Fruit fly (Drosophila melanogaster): ENCODE data around the gene Eip75B.
A peak's percentile ranks its signal among the peaks of the same experiment; 100 is the strongest.

Eip75B gene

DNA sequence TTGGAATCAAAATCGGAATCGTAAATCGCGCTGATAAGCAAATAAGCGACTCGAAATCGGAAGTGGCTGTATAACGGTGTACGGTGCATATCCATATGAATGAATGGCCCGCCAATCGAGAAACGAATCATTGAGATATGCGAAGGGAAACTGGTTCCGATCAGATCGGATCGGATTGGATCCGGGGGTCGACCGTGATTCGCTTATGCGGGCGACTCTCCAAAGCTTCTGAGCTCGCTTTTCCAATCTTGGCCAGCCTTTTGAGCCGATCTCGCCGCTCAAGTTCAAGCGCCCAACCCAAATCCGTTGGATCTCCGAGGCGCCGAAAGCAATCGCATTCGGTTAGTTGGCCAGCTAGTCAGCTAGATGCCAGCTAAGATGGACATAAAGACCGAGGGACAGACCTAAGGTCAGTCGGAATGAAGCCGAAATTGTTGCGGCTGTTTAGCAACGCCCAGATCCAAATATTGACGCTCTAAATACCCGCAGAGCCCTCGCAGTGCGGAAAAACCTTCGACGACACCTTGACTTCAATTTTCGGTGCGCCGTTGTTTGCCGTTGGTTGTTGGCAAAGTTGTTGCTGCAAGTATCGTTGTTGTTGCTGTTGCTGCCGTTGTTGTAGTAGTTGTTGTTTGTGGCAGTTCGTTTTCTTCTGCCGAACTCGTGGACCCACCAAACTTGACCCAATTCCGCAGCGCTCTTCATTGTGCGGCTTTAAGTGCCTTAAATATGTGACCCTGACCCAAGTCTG, 140.3 kb downstream of the Eip75B start:
- TF ChIP-seq dl (GFP tag; optimal IDR thresholded peaks at IDR 0.05; ENCODE audit: insufficient read depth in 1 of 2, partially characterized antibody in 2 of 2) (no peak), Hr83 (GFP tag; optimal IDR thresholded peaks at IDR 0.05; ENCODE audit: poor library complexity, severe bottlenecking) (no peak), lola (GFP tag; optimal IDR thresholded peaks at IDR 0.05) (no peak), OdsH (GFP tag; optimal IDR thresholded peaks at IDR 0.05) (no peak), Dif (GFP tag; optimal IDR thresholded peaks at IDR 0.05; ENCODE audit: partially characterized antibody) (no peak), foxo (GFP tag; optimal IDR thresholded peaks at IDR 0.05) (no peak), pan (optimal IDR thresholded peaks at IDR 0.05) (no peak), HLH106 (tag; optimal IDR thresholded peaks at IDR 0.05) (no peak), rgr (GFP tag; optimal IDR thresholded peaks at IDR 0.05) (no peak)

DNA sequence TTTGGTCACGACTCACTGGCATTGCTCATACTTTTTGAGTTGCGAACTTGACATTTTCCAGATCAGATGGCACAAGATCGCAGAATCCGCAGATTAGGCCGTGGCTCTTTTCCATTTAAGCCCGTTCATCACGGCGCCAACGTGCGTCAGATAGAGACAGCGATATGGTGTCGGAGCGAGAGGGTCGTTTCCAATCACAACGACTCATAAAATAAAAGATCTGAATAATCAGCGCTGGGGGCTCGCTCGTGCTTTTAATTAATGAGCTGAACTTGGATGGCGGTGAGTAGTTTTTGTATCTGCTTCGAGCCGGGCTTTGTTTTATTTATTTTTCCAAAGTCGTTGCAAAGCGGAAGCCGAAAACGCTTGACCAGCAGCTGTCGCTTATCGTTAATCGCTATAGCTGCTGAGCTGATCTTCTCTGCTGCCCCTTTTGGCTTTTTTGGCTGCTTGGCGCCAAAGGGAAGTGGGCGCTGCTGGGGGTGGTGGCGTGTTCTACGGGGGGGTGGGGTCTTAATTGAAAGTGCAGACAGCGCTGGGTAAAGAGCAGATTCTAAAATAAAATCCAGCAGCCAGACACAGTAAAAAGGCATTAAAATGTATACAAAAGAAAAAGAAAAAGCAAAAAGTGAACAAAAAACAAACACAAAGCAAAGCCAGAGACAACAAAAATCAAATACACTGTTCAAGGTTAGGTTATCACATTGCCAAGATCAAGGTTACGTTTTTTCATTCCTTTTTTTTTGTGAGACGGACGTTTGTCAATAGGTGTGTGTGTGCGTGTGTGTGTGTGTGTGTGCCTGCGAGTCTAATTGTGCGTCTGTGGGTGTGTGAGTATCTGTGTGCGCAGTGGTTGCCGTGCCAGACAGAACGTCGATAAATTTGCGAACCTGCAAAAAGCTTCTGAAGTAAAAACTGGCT, 142.1 kb downstream of the Eip75B start:
- TF ChIP-seq CG32264 (GFP tag; optimal IDR thresholded peaks at IDR 0.05) (no peak), usp (GFP tag; optimal IDR thresholded peaks at IDR 0.05) (no peak), woc (GFP tag; optimal IDR thresholded peaks at IDR 0.05) (no peak), GATAd (GFP tag; optimal IDR thresholded peaks at IDR 0.05) (no peak), Dfd (GFP tag; optimal IDR thresholded peaks at IDR 0.05) (peak; percentile 91), Rel (GFP tag; optimal IDR thresholded peaks at IDR 0.05) (peak; percentile 31), Rel (tag; optimal IDR thresholded peaks at IDR 0.05) (peak; percentile 52), dl (GFP tag; optimal IDR thresholded peaks at IDR 0.05; ENCODE audit: insufficient read depth in 1 of 2, partially characterized antibody in 2 of 2) (no peak), OdsH (GFP tag; optimal IDR thresholded peaks at IDR 0.05) (peak; percentile 2), Mio (GFP tag; optimal IDR thresholded peaks at IDR 0.05) (no peak), Abd-B (GFP tag; optimal IDR thresholded peaks at IDR 0.05) (no peak), lola (GFP tag; optimal IDR thresholded peaks at IDR 0.05) (no peak), HLH106 (tag; optimal IDR thresholded peaks at IDR 0.05) (no peak), psq (GFP tag; optimal IDR thresholded peaks at IDR 0.05) (peak; percentile 40), Dif (GFP tag; optimal IDR thresholded peaks at IDR 0.05; ENCODE audit: partially characterized antibody) (no peak), dsf (GFP tag; optimal IDR thresholded peaks at IDR 0.05; ENCODE audit: borderline replicate concordance) (no peak), br (GFP tag; optimal IDR thresholded peaks at IDR 0.05) (no peak), dmrt93B (GFP tag; optimal IDR thresholded peaks at IDR 0.05) (no peak), rgr (GFP tag; optimal IDR thresholded peaks at IDR 0.05) (peak; percentile 38), foxo (GFP tag; optimal IDR thresholded peaks at IDR 0.05) (peak in 1 of 2 experiments; percentile 34), brk (GFP tag; optimal IDR thresholded peaks at IDR 0.05) (peak; percentile 47), Hnf4 (GFP tag; optimal IDR thresholded peaks at IDR 0.05) (peak; percentile 32), N (GFP tag; optimal IDR thresholded peaks at IDR 0.05) (no peak), Vsx2 (GFP tag; optimal IDR thresholded peaks at IDR 0.05; ENCODE audit: partially characterized antibody) (no peak), jim (GFP tag; optimal IDR thresholded peaks at IDR 0.05) (peak; percentile 93), Myc (optimal IDR thresholded peaks at IDR 0.05) (no peak), CG9705 (GFP tag; optimal IDR thresholded peaks at IDR 0.05) (no peak), Hr78 (GFP tag; optimal IDR thresholded peaks at IDR 0.05) (no peak), Sp1 (GFP tag; optimal IDR thresholded peaks at IDR 0.05) (peak; percentile 64), ey (GFP tag; optimal IDR thresholded peaks at IDR 0.05) (no peak), sage (GFP tag; optimal IDR thresholded peaks at IDR 0.05) (no peak), pan (optimal IDR thresholded peaks at IDR 0.05) (no peak), Jra (GFP tag; optimal IDR thresholded peaks at IDR 0.05) (peak; percentile 30), h (GFP tag; optimal IDR thresholded peaks at IDR 0.05) (peak; percentile 39), CrebA (GFP tag; optimal IDR thresholded peaks at IDR 0.05; ENCODE audit: borderline replicate concordance) (peak; percentile 78), sv (GFP tag; optimal IDR thresholded peaks at IDR 0.05) (no peak), Hr83 (GFP tag; optimal IDR thresholded peaks at IDR 0.05; ENCODE audit: poor library complexity, severe bottlenecking) (no peak), fru (GFP tag; optimal IDR thresholded peaks at IDR 0.05) (peak; percentile 29), tai (GFP tag; optimal IDR thresholded peaks at IDR 0.05) (no peak)
